Fruit fly (Drosophila melanogaster) whole organism, embryonic: ENCODE data around the gene WASp.

ENCODE experiments used
- Abd-B ChIP-seq: fragments of 200-800 bp; sonication (Bioruptor generic); optimal IDR thresholded peaks from 2 replicates; lab custom pipeline; 2018; ENCODE audit warnings: missing biosample characterization, mild to moderate bottlenecking, missing genetic modification characterization, moderate library complexity
- Atf3 ChIP-seq: fragments of 200-800 bp; sonication (Bioruptor generic); optimal IDR thresholded peaks from 3 replicates; lab custom pipeline; 2016; ENCODE audit warnings: missing biosample characterization, missing genetic modification characterization
- Atf6 ChIP-seq: fragments of 200-800 bp; sonication (Bioruptor generic); IDR thresholded peaks from 2 replicates; pipeline ENCODE4 v1.3.6; 2022; ENCODE audit warnings: missing biosample characterization, missing genetic modification characterization
- CG1024 ChIP-seq: fragments of 200-800 bp; sonication (Bioruptor generic); IDR thresholded peaks from 2 replicates; pipeline ENCODE4 v1.3.6; 2022; ENCODE audit warnings: missing biosample characterization, missing genetic modification characterization
- CG10267 ChIP-seq: fragments of 200-800 bp; sonication (Bioruptor generic); optimal IDR thresholded peaks from 2 replicates; lab custom pipeline; 2018; ENCODE audit warnings: missing biosample characterization, mild to moderate bottlenecking, missing genetic modification characterization, moderate library complexity
- CG12155 ChIP-seq: fragments of 200-800 bp; sonication (Bioruptor generic); optimal IDR thresholded peaks from 3 replicates; lab custom pipeline; 2016; ENCODE audit warnings: missing biosample characterization, missing genetic modification characterization
- CG1603 ChIP-seq: fragments of 200-800 bp; sonication (Bioruptor generic); optimal IDR thresholded peaks from 2 replicates; lab custom pipeline; 2019; ENCODE audit warnings: missing biosample characterization, mild to moderate bottlenecking, missing genetic modification characterization, moderate library complexity
- CG17361 ChIP-seq: fragments of 200-800 bp; sonication (Bioruptor generic); IDR thresholded peaks from 3 replicates; pipeline ENCODE4 v1.3.6; 2022; ENCODE audit warnings: missing biosample characterization, missing genetic modification characterization
- CG1792 ChIP-seq: fragments of 200-800 bp; sonication (Bioruptor generic); optimal IDR thresholded peaks from 2 replicates; lab custom pipeline; 2016; ENCODE audit warnings: missing biosample characterization, missing genetic modification characterization
- CG2120 ChIP-seq: fragments of 200-800 bp; sonication (Bioruptor generic); optimal IDR thresholded peaks from 3 replicates; lab custom pipeline; 2016; ENCODE audit warnings: missing biosample characterization, missing genetic modification characterization
- CG2129 ChIP-seq: fragments of 200-800 bp; sonication (Bioruptor generic); IDR thresholded peaks from 2 replicates; pipeline ENCODE4 v1.3.6; 2022; ENCODE audit warnings: missing biosample characterization, missing genetic modification characterization; ENCODE audit not compliant: partially characterized antibody
- CG2889 ChIP-seq: fragments of 200-800 bp; sonication (Bioruptor generic); IDR thresholded peaks from 3 replicates; pipeline ENCODE4 v1.3.6; 2022; ENCODE audit warnings: missing biosample characterization, missing genetic modification characterization
- CG31224 ChIP-seq: fragments of 200-800 bp; sonication (Bioruptor generic); IDR thresholded peaks from 2 replicates; pipeline ENCODE4 v1.3.6; 2022; ENCODE audit warnings: missing biosample characterization, missing genetic modification characterization
- CG34376 ChIP-seq: fragments of 200-800 bp; sonication (Bioruptor generic); optimal IDR thresholded peaks from 2 replicates; lab custom pipeline; 2018; ENCODE audit warnings: missing biosample characterization, mild to moderate bottlenecking, missing genetic modification characterization
- CG4730 ChIP-seq: fragments of 200-800 bp; sonication (Bioruptor generic); IDR thresholded peaks from 2 replicates; pipeline ENCODE4 v1.3.6; 2022; ENCODE audit warnings: missing biosample characterization, missing genetic modification characterization
- CG4854 ChIP-seq: fragments of 200-800 bp; sonication (Bioruptor generic); optimal IDR thresholded peaks from 2 replicates; lab custom pipeline; 2016; ENCODE audit warnings: missing biosample characterization, missing genetic modification characterization, inconsistent platforms
- CG7928 ChIP-seq: fragments of 200-800 bp; sonication (Bioruptor generic); optimal IDR thresholded peaks from 2 replicates; lab custom pipeline; 2017; ENCODE audit warnings: missing biosample characterization, mild to moderate bottlenecking, missing genetic modification characterization
- CG8924 ChIP-seq: fragments of 200-800 bp; optimal IDR thresholded peaks from 3 replicates; lab custom pipeline; 2019; ENCODE audit warnings: missing biosample characterization, mild to moderate bottlenecking, missing genetic modification characterization, moderate library complexity
- CG9215 ChIP-seq: fragments of 200-800 bp; sonication (Bioruptor generic); IDR thresholded peaks from 2 replicates; pipeline ENCODE4 v1.3.6; 2022; ENCODE audit warnings: missing biosample characterization, missing genetic modification characterization
- CG9797 ChIP-seq: fragments of 200-800 bp; sonication (Bioruptor generic); optimal IDR thresholded peaks from 3 replicates; lab custom pipeline; 2018; ENCODE audit warnings: missing biosample characterization, mild to moderate bottlenecking, missing genetic modification characterization
- CoRest ChIP-seq: fragments of 200-800 bp; sonication (Bioruptor generic); optimal IDR thresholded peaks from 3 replicates; lab custom pipeline; 2018; ENCODE audit warnings: missing biosample characterization, mild to moderate bottlenecking, missing genetic modification characterization, moderate library complexity
- Dp ChIP-seq: fragments of 200-800 bp; sonication (Bioruptor generic); optimal IDR thresholded peaks from 2 replicates; lab custom pipeline; 2018; ENCODE audit warnings: missing biosample characterization, mild to moderate bottlenecking, missing genetic modification characterization, moderate library complexity
- Drgx ChIP-seq: fragments of 200-800 bp; sonication (Bioruptor generic); IDR thresholded peaks from 2 replicates; pipeline ENCODE4 v1.3.6; 2022; ENCODE audit warnings: missing biosample characterization, missing genetic modification characterization
- E2f2 ChIP-seq: fragments of 200-800 bp; sonication (Bioruptor generic); IDR thresholded peaks from 2 replicates; pipeline ENCODE4 v1.3.6; 2022; ENCODE audit warnings: missing biosample characterization, missing genetic modification characterization
- H15 ChIP-seq: fragments of 200-800 bp; sonication (Bioruptor generic); IDR thresholded peaks from 3 replicates; pipeline ENCODE4 v1.3.6; 2022; ENCODE audit warnings: missing biosample characterization, missing genetic modification characterization
- Kr ChIP-seq: fragments of 200-800 bp; sonication (Bioruptor generic); optimal IDR thresholded peaks from 2 replicates; lab custom pipeline; 2017; ENCODE audit warnings: missing biosample characterization, mild to moderate bottlenecking, missing genetic modification characterization
- MTF-1 ChIP-seq: fragments of 200-800 bp; sonication (Bioruptor generic); optimal IDR thresholded peaks from 2 replicates; lab custom pipeline; 2018; ENCODE audit warnings: missing biosample characterization, mild to moderate bottlenecking, missing genetic modification characterization, borderline replicate concordance
- Poxn ChIP-seq: fragments of 200-800 bp; sonication (Bioruptor generic); IDR thresholded peaks from 2 replicates; pipeline ENCODE4 v1.3.6; 2022; ENCODE audit warnings: missing biosample characterization, missing genetic modification characterization
- Rx ChIP-seq: fragments of 200-800 bp; sonication (Bioruptor generic); IDR thresholded peaks from 2 replicates; pipeline ENCODE4 v1.3.6; 2022; ENCODE audit warnings: missing biosample characterization, missing genetic modification characterization
- Ssrp ChIP-seq: fragments of 200-800 bp; sonication (Bioruptor generic); optimal IDR thresholded peaks from 2 replicates; lab custom pipeline; 2018; ENCODE audit warnings: missing biosample characterization, mild to moderate bottlenecking, missing genetic modification characterization, moderate library complexity
- Stat92E ChIP-seq, 3 experiments: fragments of >200 bp in 2 of 3; fragments of 200-800 bp in 1 of 3; sonication (Bioruptor generic) in 1 of 3; optimal IDR thresholded peaks; 2 replicates each; lab custom pipeline; 2017 to 2019; ENCODE audit warnings: missing biosample characterization in 3 of 3, missing genetic modification characterization in 3 of 3, mild to moderate bottlenecking in 1 of 3, moderate library complexity in 1 of 3
- Trl ChIP-seq, 3 experiments: fragments of >200 bp in 2 of 3; fragments of 200-800 bp in 1 of 3; sonication (Bioruptor generic) in 1 of 3; optimal IDR thresholded peaks; 2 replicates in 1 of 3; 3 replicates in 2 of 3; lab custom pipeline; 2016 to 2017; ENCODE audit warnings: missing biosample characterization in 1 of 3, missing genetic modification characterization in 1 of 3
- Usf ChIP-seq: fragments of 200-800 bp; sonication (Bioruptor generic); optimal IDR thresholded peaks from 2 replicates; lab custom pipeline; 2017; ENCODE audit warnings: missing genotype, missing biosample characterization, missing genetic modification characterization
- Xbp1 ChIP-seq: fragments of 200-800 bp; sonication (Bioruptor generic); optimal IDR thresholded peaks from 3 replicates; lab custom pipeline; 2016; ENCODE audit warnings: missing biosample characterization, mild to moderate bottlenecking, missing genetic modification characterization
- amos ChIP-seq: fragments of 200-800 bp; sonication (Bioruptor generic); IDR thresholded peaks from 2 replicates; pipeline ENCODE4 v1.3.6; 2022; ENCODE audit warnings: missing biosample characterization, missing genetic modification characterization; ENCODE audit not compliant: partially characterized antibody
- bbx ChIP-seq: fragments of 200-800 bp; sonication (Bioruptor generic); IDR thresholded peaks from 2 replicates; pipeline ENCODE4 v1.3.6; 2022; ENCODE audit warnings: missing biosample characterization, missing genetic modification characterization; ENCODE audit not compliant: partially characterized antibody
- crol ChIP-seq: fragments of 200-800 bp; sonication (Bioruptor generic); IDR thresholded peaks from 2 replicates; pipeline ENCODE4 v1.3.6; 2022; ENCODE audit warnings: missing biosample characterization, missing genetic modification characterization
- dmrt11E ChIP-seq: fragments of 200-800 bp; sonication (Bioruptor generic); optimal IDR thresholded peaks from 3 replicates; lab custom pipeline; 2018; ENCODE audit warnings: missing biosample characterization, mild to moderate bottlenecking, missing genetic modification characterization, moderate library complexity
- exex ChIP-seq: fragments of 200-800 bp; sonication (Bioruptor generic); optimal IDR thresholded peaks from 4 replicates; lab custom pipeline; 2018; ENCODE audit warnings: missing biosample characterization, mild to moderate bottlenecking, missing genetic modification characterization, moderate library complexity
- fru ChIP-seq: fragments of >200 bp; optimal IDR thresholded peaks from 2 replicates; lab custom pipeline; 2017
- jumu ChIP-seq: fragments of 200-800 bp; sonication (Bioruptor generic); optimal IDR thresholded peaks from 3 replicates; lab custom pipeline; 2016; ENCODE audit warnings: missing biosample characterization, missing genetic modification characterization
- ken ChIP-seq: fragments of 200-800 bp; sonication (Bioruptor generic); IDR thresholded peaks from 3 replicates; pipeline ENCODE4 v1.3.6; 2022; ENCODE audit warnings: missing biosample characterization, missing genetic modification characterization
- lola ChIP-seq, 3 experiments: fragments of >200 bp in 2 of 3; fragments of 200-800 bp in 1 of 3; sonication (Bioruptor generic) in 1 of 3; optimal IDR thresholded peaks; 2 replicates each; lab custom pipeline; 2017 to 2019; ENCODE audit warnings: missing biosample characterization in 3 of 3, missing genetic modification characterization in 3 of 3, mild to moderate bottlenecking in 1 of 3, moderate library complexity in 1 of 3
- nau ChIP-seq: fragments of 200-800 bp; sonication (Bioruptor generic); optimal IDR thresholded peaks from 3 replicates; lab custom pipeline; 2017; ENCODE audit warnings: missing biosample characterization, mild to moderate bottlenecking, missing genetic modification characterization, missing genetic modification reagents
- nmo ChIP-seq: fragments of 200-800 bp; sonication (Bioruptor generic); optimal IDR thresholded peaks from 2 replicates; lab custom pipeline; 2018; ENCODE audit warnings: missing biosample characterization, mild to moderate bottlenecking, missing genetic modification characterization, moderate library complexity
- nom ChIP-seq: fragments of 200-800 bp; sonication (Bioruptor generic); optimal IDR thresholded peaks from 2 replicates; lab custom pipeline; 2017; ENCODE audit warnings: missing biosample characterization, missing genetic modification characterization, mild to moderate bottlenecking, moderate library complexity, missing genetic modification reagents
- phol ChIP-seq: fragments of 200-800 bp; sonication (Bioruptor generic); optimal IDR thresholded peaks from 3 replicates; lab custom pipeline; 2018; ENCODE audit warnings: missing biosample characterization, mild to moderate bottlenecking, missing genetic modification characterization, moderate library complexity
- tio ChIP-seq: fragments of 200-800 bp; sonication (Bioruptor generic); optimal IDR thresholded peaks from 2 replicates; lab custom pipeline; 2017; ENCODE audit warnings: missing biosample characterization, missing genetic modification characterization, inconsistent platforms
- unpg ChIP-seq: fragments of 200-800 bp; sonication (Bioruptor generic); optimal IDR thresholded peaks from 3 replicates; lab custom pipeline; 2018; ENCODE audit warnings: missing biosample characterization, mild to moderate bottlenecking, missing genetic modification characterization, moderate library complexity
- z ChIP-seq: fragments of 200-800 bp; sonication (Bioruptor generic); IDR thresholded peaks from 3 replicates; pipeline ENCODE4 v1.3.6; 2022; ENCODE audit warnings: missing biosample characterization, missing genetic modification characterization
- zfh2 ChIP-seq: fragments of 200-800 bp; sonication (Bioruptor generic); optimal IDR thresholded peaks from 2 replicates; lab custom pipeline; 2016; ENCODE audit warnings: missing biosample characterization, missing genetic modification characterization

The WASp gene

DNA sequence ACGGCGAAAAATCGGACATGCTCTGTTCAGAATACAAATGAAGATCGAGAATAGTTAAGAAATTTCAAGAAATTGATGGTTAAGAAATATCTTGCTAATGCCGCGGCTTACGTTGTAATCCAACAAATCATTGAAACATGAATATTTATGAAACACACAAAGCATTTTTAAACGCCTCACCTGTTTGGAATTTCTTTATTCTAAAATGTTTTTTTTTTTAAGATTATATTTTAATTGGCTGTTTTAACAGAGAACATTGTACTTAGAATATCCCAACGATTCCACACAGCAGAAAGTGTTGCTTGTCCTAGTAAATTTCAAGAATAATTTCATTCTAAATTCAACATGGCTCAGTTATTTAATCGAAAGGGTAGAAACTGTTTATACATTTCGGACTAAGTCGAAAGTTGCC is 20.1 kb upstream of the WASp start (continued):
- TF ChIP-seq CG1024 (GFP tag; lab: Robert Waterston, UW) (no peak), Atf6 (no peak), z (GFP tag; lab: Robert Waterston, UW) (no peak), CoRest (tag; lab: Kevin White, UChicago) (peak; percentile 33), CG17361 (GFP tag; lab: Robert Waterston, UW) (peak; percentile 59; the same call in 2 of the 3 replicates), unpg (GFP tag; lab: Kevin White, UChicago) (peak; percentile 31), Dp (GFP tag; lab: Kevin White, UChicago) (no peak), nmo (GFP tag; lab: Kevin White, UChicago) (peak; percentile 34), CG1792 (GFP tag; lab: Kevin White, UChicago) (no peak), exex (tag; lab: Kevin White, UChicago) (no peak), CG34376 (no peak), amos (no peak), Ssrp (tag; lab: Kevin White, UChicago) (peak; percentile 16), phol (tag; lab: Kevin White, UChicago) (peak; percentile 45), CG8924 (tag; lab: Kevin White, UChicago) (no peak), Rx (GFP tag; lab: Robert Waterston, UW) (no peak), dmrt11E (tag; lab: Kevin White, UChicago) (peak; percentile 41), CG2120 (GFP tag; lab: Kevin White, UChicago) (no peak), Xbp1 (GFP tag; lab: Kevin White, UChicago) (peak; percentile 6), CG10267 (tag; lab: Kevin White, UChicago) (peak; percentile 12), nom (no peak), CG7928 (GFP tag; lab: Kevin White, UChicago) (no peak), E2f2 (GFP tag; lab: Robert Waterston, UW) (no peak), CG4730 (GFP tag; lab: Robert Waterston, UW) (no peak), CG4854 (GFP tag; lab: Kevin White, UChicago) (no peak), lola (GFP tag; optimal IDR thresholded peaks at IDR 0.05; lab: Kevin White, UChicago) (peak in 1 of 3 experiments; percentile 48), tio (GFP tag; lab: Kevin White, UChicago) (peak; percentile 5), Atf3 (GFP tag; lab: Kevin White, UChicago) (no peak), jumu (no peak), ken (GFP tag; lab: Robert Waterston, UW) (no peak), Stat92E (GFP tag; optimal IDR thresholded peaks at IDR 0.05; lab: Kevin White, UChicago) (no peak), CG2889 (GFP tag; lab: Robert Waterston, UW) (no peak), Abd-B (GFP tag; lab: Kevin White, UChicago) (no peak), Usf (no peak), CG2129 (GFP tag; lab: Robert Waterston, UW) (no peak), nau (GFP tag; lab: Kevin White, UChicago) (no peak), CG1603 (tag; lab: Kevin White, UChicago) (no peak), fru (lab: Kevin White, UChicago) (no peak), MTF-1 (GFP tag; lab: Kevin White, UChicago) (no peak), zfh2 (GFP tag; lab: Kevin White, UChicago) (no peak), Drgx (GFP tag; lab: Robert Waterston, UW) (peak; percentile 13; the same call in 1 of the 2 replicates), CG31224 (GFP tag; lab: Robert Waterston, UW) (no peak), Trl (optimal IDR thresholded peaks at IDR 0.05; lab: Kevin White, UChicago) (no peak), Trl (GFP tag; optimal IDR thresholded peaks at IDR 0.05; lab: Kevin White, UChicago) (no peak), CG9797 (GFP tag; lab: Kevin White, UChicago) (no peak), bbx (no peak), H15 (no peak), crol (GFP tag; lab: Robert Waterston, UW) (no peak), CG12155 (GFP tag; lab: Kevin White, UChicago) (no peak), Poxn (GFP tag; lab: Robert Waterston, UW) (no peak), CG9215 (GFP tag; lab: Robert Waterston, UW) (no peak), Kr (no peak)
